Fruit fly (Drosophila melanogaster): Measurements from ENCODE around the gene Ubr1.

Gene Ubr1

DNA sequence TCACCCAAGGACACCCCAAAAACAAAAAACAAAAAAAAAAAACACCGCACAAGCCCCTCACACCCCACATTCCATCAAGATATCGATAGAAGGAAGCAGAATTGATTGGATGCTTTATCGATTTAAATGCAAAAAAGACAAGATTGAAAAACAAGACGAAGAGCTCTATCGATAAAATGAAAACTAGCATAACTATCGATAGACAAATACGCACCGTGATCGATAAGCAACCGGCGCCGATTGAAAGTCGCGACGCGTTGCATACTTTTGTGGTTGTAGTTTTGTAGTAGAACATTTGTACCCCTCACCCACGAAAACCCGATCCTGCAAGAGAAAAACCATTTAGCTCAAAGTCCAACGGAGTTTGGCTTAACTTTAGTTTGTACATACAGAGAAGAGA is 31.8 kb downstream of the Ubr1 start (continued):
- TF ChIP-seq Sox102F (GFP tag; optimal IDR thresholded peaks at IDR 0.05) (no peak), lola (GFP tag; optimal IDR thresholded peaks at IDR 0.05) (no peak), hbn (GFP tag; IDR thresholded peaks at IDR 0.05; ENCODE audit: partially characterized antibody) (0 out of 2 replicates have a peak, but pooled peaks have one; percentile 27), CG7786 (GFP tag; optimal IDR thresholded peaks at IDR 0.05) (no peak), knrl (GFP tag; IDR thresholded peaks at IDR 0.05; ENCODE audit: partially characterized antibody) (peak; percentile 38; the same call in 2 of the 3 replicates), mam (GFP tag; optimal IDR thresholded peaks at IDR 0.05) (no peak), Trl (optimal IDR thresholded peaks at IDR 0.05) (no peak), Trl (GFP tag; optimal IDR thresholded peaks at IDR 0.05) (no peak), Fer1 (GFP tag; optimal IDR thresholded peaks at IDR 0.05) (no peak), CG8290 (GFP tag; optimal IDR thresholded peaks at IDR 0.05) (peak; percentile 73), CG8290 (tag; optimal IDR thresholded peaks at IDR 0.05) (no peak), pho (GFP tag; optimal IDR thresholded peaks at IDR 0.05) (no peak), wdn (GFP tag; IDR thresholded peaks at IDR 0.05) (no peak), CG4424 (GFP tag; optimal IDR thresholded peaks at IDR 0.05) (no peak), crol (GFP tag; IDR thresholded peaks at IDR 0.05) (no peak), nerfin-2 (GFP tag; IDR thresholded peaks at IDR 0.05; ENCODE audit: partially characterized antibody) (peak; percentile 63), CG33213 (GFP tag; optimal IDR thresholded peaks at IDR 0.05) (no peak), CG3726 (GFP tag; IDR thresholded peaks at IDR 0.05) (no peak), Dref (GFP tag; IDR thresholded peaks at IDR 0.05) (peak; percentile 57), lab (GFP tag; optimal IDR thresholded peaks at IDR 0.05) (no peak), CG1647 (GFP tag; optimal IDR thresholded peaks at IDR 0.05) (no peak), eve (GFP tag; optimal IDR thresholded peaks at IDR 0.05) (no peak), sna (GFP tag; IDR thresholded peaks at IDR 0.05; ENCODE audit: partially characterized antibody) (peak; percentile 31; the same call in 1 of the 2 replicates), CG34224 (GFP tag; IDR thresholded peaks at IDR 0.05; ENCODE audit: partially characterized antibody) (peak; percentile 30; the same call in 2 of the 3 replicates), CG13287 (GFP tag; IDR thresholded peaks at IDR 0.05; ENCODE audit: partially characterized antibody) (peak; percentile 51), Dad (GFP tag; optimal IDR thresholded peaks at IDR 0.05) (no peak), HLH4C (GFP tag; IDR thresholded peaks at IDR 0.05; ENCODE audit: partially characterized antibody) (peak; percentile 64), unc-4 (GFP tag; IDR thresholded peaks at IDR 0.05; ENCODE audit: partially characterized antibody) (peak; percentile 57), vnd (GFP tag; IDR thresholded peaks at IDR 0.05; ENCODE audit: partially characterized antibody) (peak; percentile 43; the same call in 1 of the 3 replicates), CG8765 (GFP tag; IDR thresholded peaks at IDR 0.05) (no peak), CG15073 (GFP tag; optimal IDR thresholded peaks at IDR 0.05) (no peak), ci (GFP tag; IDR thresholded peaks at IDR 0.05) (no peak), CG12659 (GFP tag; optimal IDR thresholded peaks at IDR 0.05) (no peak), gce (GFP tag; IDR thresholded peaks at IDR 0.05) (no peak), CG30020 (tag; optimal IDR thresholded peaks at IDR 0.05) (no peak), cwo (GFP tag; optimal IDR thresholded peaks at IDR 0.05) (no peak), bbx (GFP tag; IDR thresholded peaks at IDR 0.05; ENCODE audit: partially characterized antibody) (peak; percentile 55), nau (GFP tag; optimal IDR thresholded peaks at IDR 0.05) (no peak), CG16813 (GFP tag; IDR thresholded peaks at IDR 0.05; ENCODE audit: partially characterized antibody) (peak; percentile 60; the same call in 2 of the 3 replicates), amos (GFP tag; IDR thresholded peaks at IDR 0.05; ENCODE audit: partially characterized antibody) (peak; percentile 16; the same call in 1 of the 2 replicates), so (GFP tag; IDR thresholded peaks at IDR 0.05) (no peak), nmo (GFP tag; optimal IDR thresholded peaks at IDR 0.05) (no peak), Bgb (GFP tag; IDR thresholded peaks at IDR 0.05; ENCODE audit: partially characterized antibody) (peak; percentile 45; the same call in 1 of the 2 replicates), CG6791 (GFP tag; IDR thresholded peaks at IDR 0.05; ENCODE audit: partially characterized antibody) (peak; percentile 44; the same call in 1 of the 3 replicates), Dll (GFP tag; IDR thresholded peaks at IDR 0.05; ENCODE audit: partially characterized antibody) (peak; percentile 69), PHDP (tag; optimal IDR thresholded peaks at IDR 0.05) (no peak), CG18476 (GFP tag; optimal IDR thresholded peaks at IDR 0.05) (no peak), CG10979 (tag; optimal IDR thresholded peaks at IDR 0.05) (no peak), stwl (tag; optimal IDR thresholded peaks at IDR 0.05) (peak; percentile 29)

All from whole organism, embryonic.